Worm (Caenorhabditis elegans) whole organism, L1 larva: ENCODE data around the gene ccg-1.

Experiments
- fos-1 ChIP-seq: fragments of 150-350 bp; optimal IDR thresholded peaks from 2 replicates; lab custom pipeline; 2014; ENCODE audit warnings: missing biosample characterization, missing genetic modification characterization
- lir-3 ChIP-seq: sonication (generic microtip); optimal IDR thresholded peaks from 2 replicates; lab custom pipeline; 2016; ENCODE audit warnings: mild to moderate bottlenecking, missing genetic modification characterization, moderate library complexity, missing compliant biosample characterization; ENCODE audit not compliant: poor library complexity
- mef-2 ChIP-seq: fragments of 150-350 bp; optimal IDR thresholded peaks from 2 replicates; lab custom pipeline; 2014; ENCODE audit warnings: missing biosample characterization, missing genetic modification characterization
- nhr-237 ChIP-seq: fragments of 150-350 bp; optimal IDR thresholded peaks from 2 replicates; lab custom pipeline; 2014; ENCODE audit warnings: missing biosample characterization, missing genetic modification characterization
- snpc-4 ChIP-seq: fragments of 150-350 bp; optimal IDR thresholded peaks from 2 replicates; lab custom pipeline; 2014; ENCODE audit warnings: missing biosample characterization, missing genetic modification characterization
- ztf-11 ChIP-seq, 2 experiments: sonication (generic microtip); optimal IDR thresholded peaks; 2 replicates each; lab custom pipeline; 2016 to 2017; ENCODE audit warnings: missing genetic modification characterization in 2 of 2, missing biosample characterization in 1 of 2, missing compliant biosample characterization in 1 of 2
- ztf-4 ChIP-seq: fragments of 150-350 bp; optimal IDR thresholded peaks from 2 replicates; lab custom pipeline; 2014; ENCODE audit warnings: missing biosample characterization, missing genetic modification characterization

ce11 chrIV:15252157-15252556 lies 23.4 kb downstream of the ccg-1 start, which contains the start of gene srj-42:
- TF ChIP-seq fos-1 (tag; lab: Kevin White, UChicago): no peak
- TF ChIP-seq mef-2: no peak
- TF ChIP-seq ztf-11 (tag; optimal IDR thresholded peaks at IDR 0.05; lab: Kevin White, UChicago): no peak
- TF ChIP-seq lir-3: no peak
- TF ChIP-seq ztf-4 (tag; lab: Kevin White, UChicago): no peak
- no peak for TF ChIP-seq snpc-4 (tag; lab: Kevin White, UChicago)
- no peak for TF ChIP-seq nhr-237 (tag; lab: Kevin White, UChicago)
